Fruit fly (Drosophila melanogaster) whole organism: ENCODE results near the gene AstCC.

Experiments used
- CG8478 ChIP-seq: fragments of >200 bp; optimal IDR thresholded peaks from 2 replicates; lab custom pipeline; 2018; ENCODE audit warnings: inconsistent platforms
- Dll ChIP-seq: fragments of >200 bp; optimal IDR thresholded peaks from 2 replicates; lab custom pipeline; 2017
- EcR ChIP-seq, 2 experiments: fragments of >200 bp; optimal IDR thresholded peaks; 2 replicates each; lab custom pipeline; 2017; ENCODE audit warnings: missing biosample characterization in 2 of 2, missing genetic modification characterization in 2 of 2, missing genetic modification reagents in 2 of 2
- pan ChIP-seq: fragments of >200 bp; optimal IDR thresholded peaks from 2 replicates; lab custom pipeline; 2017
- psq ChIP-seq: fragments of >200 bp; optimal IDR thresholded peaks from 2 replicates; lab custom pipeline; 2017
- usp ChIP-seq: fragments of >200 bp; optimal IDR thresholded peaks from 2 replicates; lab custom pipeline; 2017; ENCODE audit warnings: missing biosample characterization, missing genetic modification characterization, mixed read lengths

The AstCC gene

DNA sequence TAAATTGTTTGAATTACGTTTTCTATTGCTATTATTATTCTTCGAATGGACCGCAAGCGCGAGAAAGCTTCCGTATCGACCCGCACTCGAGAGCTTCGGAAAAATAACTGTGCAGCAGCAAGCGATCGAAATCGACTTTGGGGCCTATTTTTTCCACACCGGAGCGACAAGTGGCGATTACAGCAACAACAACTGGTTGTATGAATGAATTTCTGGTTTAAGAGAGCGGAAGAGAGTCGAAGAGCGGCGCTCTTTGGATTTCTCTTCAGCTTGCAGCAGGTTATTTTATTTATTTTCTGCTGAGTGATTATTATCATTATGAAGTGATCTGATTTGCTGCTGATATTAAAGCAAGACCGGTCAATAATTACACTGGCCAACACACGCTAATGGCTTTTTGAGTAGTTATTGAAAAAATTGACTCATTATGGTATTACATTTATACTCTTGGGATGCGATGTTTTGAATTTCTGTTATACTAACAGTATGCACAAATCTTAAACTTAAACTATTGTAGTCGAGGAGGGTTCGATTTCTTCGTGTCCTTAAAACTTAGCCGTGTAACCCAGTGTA is 18.1 kb downstream of the AstCC start, which contains the start of gene Samuel:
Samuel (minus strand) TSS at position 112 of the 573 bp plus-strand sequence.
- TF ChIP-seq usp (GFP tag; lab: Kevin White, UChicago) (no peak), Dll (lab: Kevin White, UChicago) (no peak), psq (lab: Kevin White, UChicago) (no peak), EcR (GFP tag; optimal IDR thresholded peaks at IDR 0.05; lab: Kevin White, UChicago) (no peak), pan (lab: Kevin White, UChicago) (no peak), CG8478 (lab: Kevin White, UChicago) (no peak)

DNA sequence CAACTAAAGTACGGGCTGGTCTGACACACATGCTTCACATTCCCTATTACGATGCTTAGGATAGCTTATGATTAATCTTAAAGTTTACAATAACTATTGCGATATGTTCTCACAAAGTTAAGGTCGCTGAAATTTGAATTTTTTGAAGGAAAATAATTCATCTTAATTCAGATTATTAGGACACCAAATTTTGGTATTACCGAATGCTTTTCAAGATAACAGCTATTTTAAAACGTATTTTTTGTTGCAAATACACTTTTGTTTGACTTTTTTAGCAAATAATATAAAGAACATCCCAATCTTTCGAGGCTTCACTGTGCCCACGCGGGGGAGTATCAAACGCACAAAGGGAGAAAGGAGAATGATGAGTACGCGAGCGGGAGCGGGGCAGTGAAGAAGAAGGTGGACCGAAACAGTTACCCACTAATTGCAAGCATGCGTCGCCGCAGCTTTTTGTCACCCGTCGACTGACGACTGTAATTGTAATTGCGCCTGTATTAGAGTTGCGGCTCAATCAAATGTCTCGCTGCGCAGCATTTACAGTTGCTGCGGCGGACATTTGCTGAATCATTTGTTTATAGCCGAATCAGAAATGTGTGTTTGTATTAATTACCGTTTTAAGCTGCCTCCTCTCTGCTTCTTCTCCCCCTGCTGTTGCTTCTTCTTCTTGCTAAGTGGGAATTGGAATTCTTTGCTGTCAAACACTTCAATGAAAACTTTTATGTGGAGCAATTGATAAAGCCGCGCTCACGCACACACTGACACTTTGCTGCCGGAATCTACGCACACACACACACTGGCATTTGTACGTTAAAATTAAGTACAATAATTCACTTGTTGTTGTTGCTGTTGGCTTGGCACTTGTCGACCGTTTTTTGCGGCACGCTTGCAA is 18.9 kb downstream of the AstCC start:
- TF ChIP-seq Dll (lab: Kevin White, UChicago): no peak
- TF ChIP-seq psq (lab: Kevin White, UChicago): no peak
- TF ChIP-seq EcR (GFP tag; optimal IDR thresholded peaks at IDR 0.05; lab: Kevin White, UChicago): no peak
- no peak for TF ChIP-seq CG8478 (lab: Kevin White, UChicago)
- no peak for TF ChIP-seq pan (lab: Kevin White, UChicago)
- no peak for TF ChIP-seq usp (GFP tag; lab: Kevin White, UChicago)

DNA sequence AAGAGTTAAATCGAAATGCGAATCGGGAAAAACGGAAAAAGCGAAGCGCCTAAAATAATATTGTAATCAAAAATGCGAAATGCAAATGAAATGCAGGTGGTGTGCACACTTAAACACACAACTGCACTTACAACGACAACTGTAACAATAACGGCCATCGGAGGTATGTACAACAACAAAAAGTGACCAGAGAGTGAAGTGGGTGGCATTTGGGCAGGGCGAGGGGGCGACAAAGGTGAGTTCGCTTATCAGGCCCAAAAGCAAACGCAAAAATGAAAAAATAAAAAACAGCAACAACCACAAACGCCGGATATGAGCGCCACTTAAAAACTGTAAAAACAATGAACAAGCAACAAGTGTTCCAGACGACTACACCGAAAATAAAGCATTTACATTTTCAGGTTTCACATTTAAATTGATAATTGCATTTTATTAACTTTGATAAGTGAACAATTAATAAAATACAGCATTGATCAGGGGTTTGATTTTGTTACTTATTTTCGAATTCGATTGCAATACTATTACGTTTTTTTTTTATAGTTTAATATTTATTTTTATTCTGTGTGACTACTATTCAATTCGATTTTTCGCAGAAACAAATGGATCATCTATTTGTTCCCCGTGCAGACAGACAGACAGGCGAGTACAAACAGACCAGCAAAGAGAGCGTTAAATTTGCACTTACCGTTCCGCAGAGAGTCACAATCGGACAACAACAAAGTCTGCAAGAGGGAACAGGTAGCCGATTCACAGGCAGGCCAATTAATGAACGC is 19.7 kb downstream of the AstCC start:
- TF ChIP-seq pan (lab: Kevin White, UChicago): peak; percentile 42
- no peak for TF ChIP-seq CG8478 (lab: Kevin White, UChicago)

DNA sequence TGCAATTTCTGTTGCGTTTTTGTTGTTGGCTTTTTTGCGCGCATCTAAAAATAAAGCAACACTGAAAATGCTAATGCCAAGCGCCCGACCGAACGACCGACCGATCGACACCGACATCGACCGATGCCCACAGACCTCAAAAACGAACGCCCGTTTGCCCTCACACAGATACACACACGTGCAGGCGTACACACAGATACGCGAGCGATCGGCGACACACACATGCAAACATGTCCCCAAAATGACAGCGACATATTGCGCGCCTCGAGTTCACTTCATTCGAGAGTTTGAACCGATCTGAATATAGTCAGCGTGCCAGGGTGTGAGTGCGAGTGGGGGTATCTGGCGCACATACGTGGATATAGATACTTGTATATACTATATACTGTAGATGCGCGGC is 23.9 kb downstream of the AstCC start:
- TF ChIP-seq EcR (GFP tag; optimal IDR thresholded peaks at IDR 0.05; lab: Kevin White, UChicago): no peak

DNA sequence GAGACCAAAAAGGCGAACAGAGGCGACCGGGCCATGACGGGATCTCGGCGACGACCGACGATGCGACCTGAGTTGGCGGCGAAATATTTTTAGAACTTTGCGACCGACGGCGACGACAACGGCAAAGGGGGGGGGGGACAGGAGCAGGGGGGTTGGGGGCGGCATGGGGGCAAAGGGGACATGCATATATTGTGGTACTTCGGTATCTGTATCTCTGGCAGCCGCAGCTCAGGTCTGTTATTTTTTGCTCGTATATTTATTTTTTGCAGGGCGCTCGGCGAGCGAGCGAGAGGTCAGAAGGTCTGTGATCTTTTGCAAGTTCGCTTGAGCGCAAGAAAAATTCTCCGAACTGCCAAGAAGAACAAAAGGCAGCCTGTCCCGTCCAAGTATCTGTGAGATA is 25.8 kb downstream of the AstCC start:
- TF ChIP-seq Dll (lab: Kevin White, UChicago): no peak
- TF ChIP-seq EcR (GFP tag; optimal IDR thresholded peaks at IDR 0.05; lab: Kevin White, UChicago): no peak
- TF ChIP-seq psq (lab: Kevin White, UChicago): no peak
- no peak for TF ChIP-seq CG8478 (lab: Kevin White, UChicago)
- TF ChIP-seq usp (GFP tag; lab: Kevin White, UChicago): no peak
- no peak for TF ChIP-seq pan (lab: Kevin White, UChicago)

DNA sequence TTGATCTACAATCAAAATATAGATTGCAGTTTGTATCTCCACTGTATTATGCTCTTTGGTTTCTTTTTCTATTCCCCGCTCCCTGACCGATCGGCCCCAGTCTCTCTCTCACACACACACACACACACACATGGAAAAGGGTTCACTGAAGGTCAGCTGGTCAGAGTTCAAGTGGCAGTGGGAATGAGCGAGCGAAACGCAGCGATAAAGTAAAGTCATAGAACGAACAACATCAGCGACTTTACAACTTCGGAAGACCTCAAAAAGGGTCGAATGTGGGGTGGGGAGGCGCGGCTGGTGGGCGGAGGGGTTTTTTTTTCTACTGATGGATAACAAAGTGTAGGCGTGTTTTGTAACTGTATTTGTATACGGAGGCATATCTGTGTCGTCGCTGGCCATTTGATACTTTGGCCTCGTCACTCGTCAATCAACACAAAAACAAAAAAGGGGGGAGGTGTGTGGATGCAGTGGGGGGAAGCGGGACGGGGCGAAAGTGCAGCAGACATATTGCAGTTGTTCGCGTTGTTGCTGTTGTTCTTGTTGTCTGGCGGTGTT is 26.8 kb downstream of the AstCC start:
- TF ChIP-seq CG8478 (lab: Kevin White, UChicago) (no peak), usp (GFP tag; lab: Kevin White, UChicago) (no peak), Dll (lab: Kevin White, UChicago) (no peak), pan (lab: Kevin White, UChicago) (no peak), psq (lab: Kevin White, UChicago) (no peak), EcR (GFP tag; optimal IDR thresholded peaks at IDR 0.05; lab: Kevin White, UChicago) (no peak)

DNA sequence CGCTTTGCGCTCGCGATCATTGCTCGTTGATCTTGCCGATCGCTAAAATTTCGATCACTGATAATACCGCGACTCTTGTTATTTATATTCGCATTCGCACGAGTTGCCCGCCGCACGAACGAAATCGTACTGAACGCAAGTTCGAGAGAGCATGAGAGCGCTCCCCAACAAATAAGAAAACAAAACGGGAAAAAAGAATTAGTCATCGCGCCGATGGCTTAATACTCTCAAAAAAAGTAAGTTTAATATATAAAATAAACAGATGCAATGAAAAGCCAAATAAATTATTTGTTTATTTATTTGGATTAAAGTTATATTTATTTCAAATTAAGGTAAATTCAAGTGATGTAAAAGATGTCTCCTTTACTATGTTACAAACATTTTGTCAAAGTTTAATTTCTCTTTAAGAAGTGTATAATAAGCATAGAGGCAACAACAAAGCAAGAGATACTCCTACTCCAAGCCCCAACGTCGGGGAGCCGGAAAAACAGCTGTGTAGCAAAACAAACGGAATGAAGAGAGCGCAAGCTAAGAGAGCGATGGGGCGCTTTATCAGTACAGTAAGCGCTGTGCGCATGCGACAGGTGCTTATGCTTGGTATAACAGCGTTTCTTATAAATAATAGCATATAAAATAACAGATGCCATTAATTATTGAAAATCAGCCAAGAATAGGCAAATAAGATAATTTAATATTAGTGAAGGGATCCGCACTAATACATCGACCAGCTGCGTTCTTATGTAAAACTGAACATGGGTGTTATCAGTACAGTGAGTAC is 27.5 kb downstream of the AstCC start:
- TF ChIP-seq psq (lab: Kevin White, UChicago) (no peak), usp (GFP tag; lab: Kevin White, UChicago) (no peak), Dll (lab: Kevin White, UChicago) (no peak), CG8478 (lab: Kevin White, UChicago) (no peak), pan (lab: Kevin White, UChicago) (no peak), EcR (GFP tag; optimal IDR thresholded peaks at IDR 0.05; lab: Kevin White, UChicago) (no peak)

DNA sequence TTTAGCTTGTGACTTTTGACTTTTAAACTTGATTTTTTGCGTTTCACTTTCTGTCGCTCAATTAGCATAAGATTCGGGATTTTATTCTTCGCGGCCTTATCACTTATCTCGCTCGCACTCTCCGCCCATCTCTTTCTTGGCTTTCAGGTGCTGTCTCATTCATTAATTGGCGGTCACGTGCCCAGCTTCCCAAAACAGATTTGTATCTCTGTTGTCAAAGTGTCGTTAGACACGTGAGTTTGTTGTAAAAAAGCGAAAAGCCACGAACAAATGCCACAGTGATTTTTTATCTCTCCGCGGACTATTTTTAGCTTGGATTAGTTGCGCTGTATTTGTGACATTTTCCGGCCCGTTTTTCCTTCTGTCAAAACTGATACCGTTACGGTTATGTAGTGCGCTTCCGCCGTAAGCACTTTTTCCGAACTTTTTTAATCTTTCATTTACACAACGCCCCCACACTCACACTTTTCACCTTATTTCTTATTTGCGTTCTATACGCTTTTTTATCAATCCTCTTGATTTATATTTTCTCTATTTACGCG is 28.2 kb downstream of the AstCC start:
- no peak for TF ChIP-seq psq (lab: Kevin White, UChicago)
- no peak for TF ChIP-seq pan (lab: Kevin White, UChicago)
- TF ChIP-seq EcR (GFP tag; optimal IDR thresholded peaks at IDR 0.05; lab: Kevin White, UChicago): no peak
- TF ChIP-seq CG8478 (lab: Kevin White, UChicago): no peak
- no peak for TF ChIP-seq usp (GFP tag; lab: Kevin White, UChicago)
- no peak for TF ChIP-seq Dll (lab: Kevin White, UChicago)

DNA sequence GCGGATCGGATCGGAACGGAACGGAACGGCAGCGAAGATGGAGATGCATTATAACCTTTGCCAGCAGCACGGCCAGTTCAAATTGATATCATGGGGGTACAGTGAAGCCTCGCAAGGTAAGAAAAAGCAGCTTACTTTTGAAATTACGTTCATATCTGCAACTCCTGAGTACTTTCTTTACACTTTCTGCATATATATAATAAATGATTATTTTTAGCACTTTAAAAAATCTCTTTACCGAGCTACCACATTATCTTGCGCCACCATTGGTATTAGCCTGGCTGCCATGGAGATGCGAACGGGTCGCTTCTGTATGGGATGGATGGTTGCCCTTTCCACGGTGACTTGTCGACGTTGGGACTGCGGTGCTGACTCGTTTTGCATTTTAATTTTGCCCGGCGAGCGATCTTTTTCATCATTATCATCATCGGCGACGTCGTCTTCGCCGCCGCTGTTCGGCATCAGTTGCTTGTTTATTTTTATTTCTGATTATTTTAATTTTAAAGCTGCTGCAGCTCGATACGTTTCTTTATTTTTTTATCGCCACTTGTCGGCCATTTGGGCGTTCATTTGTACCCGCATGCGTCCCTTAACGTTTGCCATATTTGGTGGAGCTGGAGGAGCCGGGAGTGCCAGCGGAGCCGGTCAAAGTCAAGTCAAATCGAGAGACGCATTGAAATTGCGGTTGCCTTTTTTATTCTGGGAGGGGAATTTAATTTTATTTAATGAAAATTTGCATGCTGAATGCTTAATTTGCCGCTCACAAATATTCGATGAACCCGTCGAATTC is 31.8 kb downstream of the AstCC start:
- TF ChIP-seq pan (lab: Kevin White, UChicago) (no peak), CG8478 (lab: Kevin White, UChicago) (no peak), usp (GFP tag; lab: Kevin White, UChicago) (no peak), EcR (GFP tag; optimal IDR thresholded peaks at IDR 0.05; lab: Kevin White, UChicago) (no peak), psq (lab: Kevin White, UChicago) (no peak), Dll (lab: Kevin White, UChicago) (no peak)
